Worm (Caenorhabditis elegans): ENCODE results near the gene lin-45.

lin-45 gene

DNA sequence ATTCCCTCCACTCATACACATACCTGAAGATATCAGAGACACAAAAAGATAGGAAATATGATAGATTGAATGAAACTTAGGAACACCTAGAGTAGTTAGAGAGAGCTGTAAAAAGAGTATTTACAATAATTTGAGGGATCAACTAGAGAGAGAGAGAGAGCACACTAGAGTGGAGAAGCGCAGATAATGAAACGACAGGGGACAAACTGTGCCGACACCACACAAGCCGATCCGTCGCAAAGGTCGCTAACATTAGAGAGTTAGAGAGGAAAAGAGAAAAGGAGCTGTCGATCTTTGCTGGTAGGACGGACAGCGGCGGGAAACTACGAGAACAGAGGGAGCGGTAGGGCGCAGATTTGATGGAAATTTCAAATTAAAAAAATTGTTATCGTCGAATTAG lies 36.8 kb upstream of the lin-45 start, which contains the start of gene dyci-1:
Gene dyci-1, minus strand, starts transcription at position 122 of the 400 bp plus-strand sequence.
- TF ChIP-seq nhr-80 (tag; optimal IDR thresholded peaks at IDR 0.05) (peak; percentile 27), mcd-1 (GFP tag; IDR thresholded peaks at IDR 0.05) (peak; percentile 47; the same call in 1 of the 2 replicates), ZK185.1 (tag; optimal IDR thresholded peaks at IDR 0.05; ENCODE audit: poor library complexity, severe bottlenecking) (peak; percentile 3), hmg-1.2 (GFP tag; IDR thresholded peaks at IDR 0.05) (peak; percentile 62; the same call in 1 of the 2 replicates), pbrm-1 (GFP tag; IDR thresholded peaks at IDR 0.05) (0 out of 2 replicates have a peak, but pooled peaks have one; percentile 11), die-1 (tag; optimal IDR thresholded peaks at IDR 0.05) (no peak), attf-5 (GFP tag; optimal IDR thresholded peaks at IDR 0.05) (peak; percentile 7), madf-6 (GFP tag; IDR thresholded peaks at IDR 0.05) (0 out of 2 replicates have a peak, but pooled peaks have one; percentile 18), hmg-20 (GFP tag; IDR thresholded peaks at IDR 0.05) (no peak), snpc-3.4 (tag; optimal IDR thresholded peaks at IDR 0.05) (no peak), nfyb-1 (GFP tag; IDR thresholded peaks at IDR 0.05) (peak; percentile 36; the same call in 1 of the 2 replicates)

DNA sequence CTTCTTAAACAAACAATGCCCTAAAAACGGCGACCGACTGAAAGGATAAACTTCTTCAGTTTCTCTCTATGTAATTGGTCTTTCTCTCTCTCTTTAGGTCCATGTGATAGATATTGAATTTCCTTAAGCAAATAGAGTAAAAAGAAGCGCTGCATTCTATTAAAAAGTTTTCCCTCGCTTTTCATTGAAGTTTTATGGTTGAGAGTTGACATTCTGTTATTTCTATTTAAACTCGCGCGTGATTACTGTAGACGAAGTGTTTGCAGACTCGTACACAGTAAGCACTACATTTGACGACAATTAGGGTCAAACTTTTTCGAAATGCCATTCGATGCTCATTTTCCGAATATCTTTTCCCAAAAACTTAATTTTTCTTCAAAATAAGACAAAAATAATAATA lies 28.8 kb upstream of the lin-45 start:
- TF ChIP-seq madf-8 (GFP tag; conservative IDR thresholded peaks at IDR 0.05) (peak; percentile 20; the same call in 1 of the 2 replicates), ztf-6 (GFP tag; IDR thresholded peaks at IDR 0.05) (no peak), athp-1 (tag; optimal IDR thresholded peaks at IDR 0.05) (no peak), efl-1 (GFP tag; optimal IDR thresholded peaks at IDR 0.05) (peak; percentile 61), hmg-1.2 (GFP tag; IDR thresholded peaks at IDR 0.05) (peak; percentile 15; the same call in 1 of the 2 replicates), unc-62 (GFP tag; optimal IDR thresholded peaks at IDR 0.05) (no peak), lin-54 (GFP tag; optimal IDR thresholded peaks at IDR 0.05) (peak; percentile 46), dpl-1 (GFP tag; optimal IDR thresholded peaks at IDR 0.05) (peak; percentile 34), lsl-1 (GFP tag; optimal IDR thresholded peaks at IDR 0.05) (peak; percentile 79), snpc-4 (GFP tag; optimal IDR thresholded peaks at IDR 0.05) (no peak), snpc-4 (tag; optimal IDR thresholded peaks at IDR 0.05) (peak in 2 of 4 experiments; percentile 65 to 71), attf-5 (GFP tag; optimal IDR thresholded peaks at IDR 0.05) (no peak), xnd-1 (tag; optimal IDR thresholded peaks at IDR 0.05) (peak; percentile 19), unc-130 (GFP tag; optimal IDR thresholded peaks at IDR 0.05) (peak; percentile 32), ceh-40 (GFP tag; IDR thresholded peaks at IDR 0.05) (no peak), nhr-120 (GFP tag; IDR thresholded peaks at IDR 0.05) (no peak), D2030.7 (GFP tag; IDR thresholded peaks at IDR 0.05) (0 out of 2 replicates have a peak, but pooled peaks have one; percentile 19)

ce11 chrIV:6771556-6771955 lies 23.2 kb upstream of the lin-45 start:
- TF ChIP-seq rec-8 (tag; optimal IDR thresholded peaks at IDR 0.05) (no peak), T07F8.4 (tag; optimal IDR thresholded peaks at IDR 0.05) (no peak), nhr-80 (tag; optimal IDR thresholded peaks at IDR 0.05) (peak; percentile 3), lsy-27 (tag; optimal IDR thresholded peaks at IDR 0.05; ENCODE audit: borderline replicate concordance, insufficient read depth) (no peak), lag-1 (GFP tag; IDR thresholded peaks at IDR 0.05) (no peak), ceh-100 (GFP tag; IDR thresholded peaks at IDR 0.05) (no peak), egl-44 (GFP tag; IDR thresholded peaks at IDR 0.05) (no peak)

ce11 chrIV:6770407-6770883 lies 22.1 kb upstream of the lin-45 start, which contains the start of gene anat-1:
TSS of gene anat-1 (plus strand) at chrIV:6770833.
- TF ChIP-seq sea-2 (GFP tag; IDR thresholded peaks at IDR 0.05) (no peak), snpc-3.4 (tag; optimal IDR thresholded peaks at IDR 0.05) (no peak), snpc-4 (GFP tag; optimal IDR thresholded peaks at IDR 0.05) (no peak), snpc-4 (tag; optimal IDR thresholded peaks at IDR 0.05) (no peak), nhr-90 (tag; optimal IDR thresholded peaks at IDR 0.05) (no peak), athp-1 (tag; optimal IDR thresholded peaks at IDR 0.05) (no peak), sptf-2 (GFP tag; optimal IDR thresholded peaks at IDR 0.05) (no peak), madf-10 (tag; optimal IDR thresholded peaks at IDR 0.05) (no peak), chd-7 (tag; optimal IDR thresholded peaks at IDR 0.05) (no peak), somi-1 (GFP tag; optimal IDR thresholded peaks at IDR 0.05) (no peak)
